Worm (Caenorhabditis elegans) whole organism, midembryonic: ENCODE data around the gene acs-22.

ENCODE experiments used
- T22C8.4 ChIP-seq: fragments of 200-800 bp; sonication (Bioruptor generic); IDR thresholded peaks from 2 replicates; pipeline ENCODE4 v1.3.6; 2022; ENCODE audit warnings: missing genetic modification characterization, missing compliant biosample characterization
- cog-1 ChIP-seq: sonication (generic microtip); optimal IDR thresholded peaks from 2 replicates; lab custom pipeline; 2016; ENCODE audit warnings: missing genetic modification characterization, missing compliant biosample characterization
- flt-1 ChIP-seq: fragments of 200-800 bp; sonication (Bioruptor generic); IDR thresholded peaks from 2 replicates; pipeline ENCODE4 v1.3.6; 2022; ENCODE audit warnings: missing genetic modification characterization, missing compliant biosample characterization
- klf-2 ChIP-seq: fragments of 200-800 bp; sonication (Bioruptor generic); conservative IDR thresholded peaks from 2 replicates; pipeline ENCODE4 v1.3.6; 2022; ENCODE audit warnings: missing genetic modification reagents, missing genetic modification characterization, missing compliant biosample characterization
- med-1 ChIP-seq: sonication (generic microtip); optimal IDR thresholded peaks from 2 replicates; lab custom pipeline; 2017; ENCODE audit warnings: missing genetic modification characterization, mild to moderate bottlenecking, missing compliant biosample characterization, antibody characterized with exemption, missing genetic modification reagents; ENCODE audit not compliant: insufficient read depth
- ref-1 ChIP-seq: fragments of 200-800 bp; sonication (Bioruptor generic); conservative IDR thresholded peaks from 2 replicates; pipeline ENCODE4 v1.3.6; 2022; ENCODE audit warnings: missing genetic modification reagents, missing genetic modification characterization, missing compliant biosample characterization
- tab-1 ChIP-seq: fragments of 200-800 bp; sonication (Bioruptor generic); IDR thresholded peaks from 2 replicates; pipeline ENCODE4 v1.3.6; 2022; ENCODE audit warnings: missing genetic modification characterization, missing compliant biosample characterization
- ztf-23 ChIP-seq: fragments of 200-800 bp; sonication (Bioruptor generic); IDR thresholded peaks from 2 replicates; pipeline ENCODE4 v1.3.6; 2022; ENCODE audit warnings: missing genetic modification reagents, missing genetic modification characterization, missing compliant biosample characterization
- ztf-29 ChIP-seq: fragments of 200-800 bp; sonication (Bioruptor generic); IDR thresholded peaks from 2 replicates; pipeline ENCODE4 v1.3.6; 2022; ENCODE audit warnings: missing genetic modification reagents, missing genetic modification characterization, missing compliant biosample characterization

Gene acs-22

DNA sequence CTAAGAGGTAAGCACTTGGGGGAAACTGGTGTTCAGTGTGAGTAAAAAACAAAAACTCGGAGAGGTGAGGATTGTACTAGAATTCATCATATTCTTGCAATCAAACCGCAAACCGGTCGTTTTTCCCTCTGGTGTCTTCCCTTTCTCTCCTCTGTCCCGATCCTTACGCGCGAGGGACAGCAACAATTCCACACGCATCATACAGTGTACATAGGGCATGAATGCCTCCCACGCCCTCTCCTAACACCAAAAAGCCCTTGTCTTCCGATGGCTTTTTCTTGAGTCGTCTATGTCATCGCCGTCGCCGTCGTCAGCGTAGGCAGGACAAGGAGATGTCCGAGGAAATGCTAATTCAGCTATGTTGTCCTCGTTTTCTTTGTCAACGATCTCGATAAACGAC, 2.5 kb downstream of the acs-22 start:
- no peak for TF ChIP-seq tab-1 (GFP tag; lab: Robert Waterston, UW)
- TF ChIP-seq flt-1 (GFP tag; lab: Robert Waterston, UW): no peak
- TF ChIP-seq ztf-29 (GFP tag; lab: Robert Waterston, UW): no peak
- TF ChIP-seq T22C8.4: no peak
- no peak for TF ChIP-seq med-1
- TF ChIP-seq klf-2 (GFP tag; lab: Robert Waterston, UW): no peak
- no peak for TF ChIP-seq cog-1 (tag; lab: Kevin White, UChicago)
- TF ChIP-seq ztf-23 (GFP tag; lab: Robert Waterston, UW): no peak
- no peak for TF ChIP-seq ref-1 (GFP tag; lab: Robert Waterston, UW)

ce11 chrX:8934246-8934645, 3.3 kb downstream of the acs-22 start:
- TF ChIP-seq flt-1 (GFP tag; lab: Robert Waterston, UW) (no peak), ztf-29 (GFP tag; lab: Robert Waterston, UW) (no peak), T22C8.4 (no peak), med-1 (no peak), ref-1 (GFP tag; lab: Robert Waterston, UW) (no peak), cog-1 (tag; lab: Kevin White, UChicago) (no peak), ztf-23 (GFP tag; lab: Robert Waterston, UW) (no peak), klf-2 (GFP tag; lab: Robert Waterston, UW) (no peak), tab-1 (GFP tag; lab: Robert Waterston, UW) (no peak)

- TF ChIP-seq ref-1 (GFP tag; lab: Robert Waterston, UW) (no peak), tab-1 (GFP tag; lab: Robert Waterston, UW) (no peak)
These were observed 4.0 kb downstream of the acs-22 start for ce11 chrX:8934988-8935387.

ce11 chrX:8939389-8939788, 8.4 kb downstream of the acs-22 start:
- TF ChIP-seq ref-1 (GFP tag; lab: Robert Waterston, UW) (no peak), tab-1 (GFP tag; lab: Robert Waterston, UW) (no peak), cog-1 (tag; lab: Kevin White, UChicago) (no peak), ztf-29 (GFP tag; lab: Robert Waterston, UW) (no peak), ztf-23 (GFP tag; lab: Robert Waterston, UW) (no peak), med-1 (no peak)

DNA sequence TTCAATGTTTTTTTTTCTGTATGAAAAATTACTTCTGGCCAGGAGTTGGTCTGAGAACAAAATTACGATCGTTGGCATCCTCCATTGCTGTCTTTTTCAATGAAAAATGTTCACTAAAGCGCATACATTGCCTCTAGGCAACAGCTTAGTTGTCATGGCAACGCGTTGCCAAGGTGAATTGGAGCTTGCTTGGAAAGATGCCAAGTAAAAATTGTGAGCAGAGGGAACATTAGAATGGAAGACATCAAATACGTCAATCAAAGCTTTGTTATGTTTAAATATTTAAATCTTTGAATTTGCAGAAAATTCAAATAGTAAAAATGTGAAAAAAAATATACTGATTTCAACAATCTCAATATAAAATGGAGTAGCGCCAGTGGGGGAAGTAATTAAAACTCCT, 9.1 kb downstream of the acs-22 start, which contains the start of gene dylt-2:
TSS of gene dylt-2 (minus strand) at position 101 of the 400 bp plus-strand sequence.
- TF ChIP-seq flt-1 (GFP tag; lab: Robert Waterston, UW): no peak
- TF ChIP-seq ztf-29 (GFP tag; lab: Robert Waterston, UW): no peak
- TF ChIP-seq tab-1 (GFP tag; lab: Robert Waterston, UW): no peak

ce11 chrX:8944078-8944477, 13.1 kb downstream of the acs-22 start:
- TF ChIP-seq tab-1 (GFP tag; lab: Robert Waterston, UW) (peak; percentile 67; the same call in 1 of the 2 replicates), T22C8.4 (0 out of 2 replicates have a peak, but pooled peaks have one; percentile 9), klf-2 (GFP tag; lab: Robert Waterston, UW) (no peak), med-1 (no peak), ref-1 (GFP tag; lab: Robert Waterston, UW) (peak; percentile 66), ztf-29 (GFP tag; lab: Robert Waterston, UW) (peak; percentile 63), ztf-23 (GFP tag; lab: Robert Waterston, UW) (peak; percentile 69; the same call in 1 of the 2 replicates), flt-1 (GFP tag; lab: Robert Waterston, UW) (no peak; the same call in 1 of the 2 replicates), cog-1 (tag; lab: Kevin White, UChicago) (no peak)

- TF ChIP-seq tab-1 (GFP tag; lab: Robert Waterston, UW) (no peak), ztf-29 (GFP tag; lab: Robert Waterston, UW) (no peak), ztf-23 (GFP tag; lab: Robert Waterston, UW) (no peak), cog-1 (tag; lab: Kevin White, UChicago) (no peak), ref-1 (GFP tag; lab: Robert Waterston, UW) (no peak), med-1 (no peak), T22C8.4 (no peak), klf-2 (GFP tag; lab: Robert Waterston, UW) (no peak), flt-1 (GFP tag; lab: Robert Waterston, UW) (no peak)
These were observed 14.0 kb downstream of the acs-22 start for ce11 chrX:8945011-8945410.

- TF ChIP-seq med-1: no peak
- TF ChIP-seq cog-1 (tag; lab: Kevin White, UChicago): no peak
- TF ChIP-seq klf-2 (GFP tag; lab: Robert Waterston, UW): no peak
- no peak for TF ChIP-seq tab-1 (GFP tag; lab: Robert Waterston, UW)
- TF ChIP-seq T22C8.4: no peak
- no peak for TF ChIP-seq ztf-29 (GFP tag; lab: Robert Waterston, UW)
- no peak for TF ChIP-seq ztf-23 (GFP tag; lab: Robert Waterston, UW)
These were observed 19.6 kb downstream of the acs-22 start, which contains the start of gene trk-1 for ce11 chrX:8950507-8951028. Gene trk-1, minus strand, starts transcription at chrX:8950978.

ce11 chrX:8952007-8952406, 21.0 kb downstream of the acs-22 start:
- TF ChIP-seq med-1 (no peak), ztf-29 (GFP tag; lab: Robert Waterston, UW) (no peak), flt-1 (GFP tag; lab: Robert Waterston, UW) (no peak), T22C8.4 (no peak), ref-1 (GFP tag; lab: Robert Waterston, UW) (no peak), tab-1 (GFP tag; lab: Robert Waterston, UW) (no peak), klf-2 (GFP tag; lab: Robert Waterston, UW) (no peak), cog-1 (tag; lab: Kevin White, UChicago) (no peak), ztf-23 (GFP tag; lab: Robert Waterston, UW) (no peak)

ce11 chrX:8953011-8953410, 22.0 kb downstream of the acs-22 start:
- no peak for TF ChIP-seq ztf-23 (GFP tag; lab: Robert Waterston, UW)
